Worm (Caenorhabditis elegans) whole organism, L1 larva: ENCODE results near the gene lipl-7.

Experiments used
- C04F5.9 ChIP-seq: sonication (generic microtip); optimal IDR thresholded peaks from 2 replicates; lab custom pipeline; 2016; ENCODE audit warnings: missing genetic modification characterization, missing compliant biosample characterization
- F16B12.6 ChIP-seq: fragments of 150-350 bp; optimal IDR thresholded peaks from 2 replicates; lab custom pipeline; 2014; ENCODE audit warnings: missing biosample characterization, missing genetic modification characterization
- Y116A8C.19 ChIP-seq: sonication (generic microtip); optimal IDR thresholded peaks from 2 replicates; lab custom pipeline; 2016; ENCODE audit warnings: missing compliant biosample characterization, missing genetic modification characterization, borderline replicate concordance
- blmp-1 ChIP-seq: fragments of 150-350 bp; optimal IDR thresholded peaks from 2 replicates; lab custom pipeline; 2014; ENCODE audit warnings: missing biosample characterization, missing genetic modification characterization
- ces-1 ChIP-seq: fragments of 150-350 bp; optimal IDR thresholded peaks from 2 replicates; lab custom pipeline; 2014; ENCODE audit warnings: missing biosample characterization, missing genetic modification reagents, missing genetic modification characterization
- efl-1 ChIP-seq, 4 experiments: fragments of 150-350 bp; optimal IDR thresholded peaks in 3 of 4; peaks in 1 of 4; 1 replicate in 1 of 4; 2 replicates in 3 of 4; lab custom pipeline; 2014; ENCODE audit warnings: missing biosample characterization in 2 of 4, missing genetic modification characterization in 2 of 4, missing genetic modification reagents in 2 of 4
- efl-3 ChIP-seq: fragments of 200-800 bp; sonication (Bioruptor generic); optimal IDR thresholded peaks from 2 replicates; lab custom pipeline; 2018; ENCODE audit warnings: mild to moderate bottlenecking, missing genetic modification characterization, missing compliant biosample characterization
- egl-27 ChIP-seq, 2 experiments: fragments of 150-350 bp in 1 of 2; sonication (generic microtip); optimal IDR thresholded peaks; 3 replicates each; lab custom pipeline; 2017 to 2018; ENCODE audit warnings: missing biosample characterization in 2 of 2, missing genetic modification characterization in 2 of 2, missing genetic modification reagents in 2 of 2
- elt-2 ChIP-seq: sonication (generic microtip); optimal IDR thresholded peaks from 2 replicates; lab custom pipeline; 2016; ENCODE audit warnings: missing genetic modification characterization, mild to moderate bottlenecking, inconsistent platforms, missing compliant biosample characterization, missing genetic modification reagents
- elt-3 ChIP-seq, 6 experiments: fragments of 150-350 bp in 1 of 6; sonication (generic microtip); optimal IDR thresholded peaks; 2 replicates each; lab custom pipeline; 2017 to 2018; ENCODE audit warnings: missing biosample characterization in 6 of 6, missing genetic modification characterization in 6 of 6, inconsistent platforms in 1 of 6
- ets-5 ChIP-seq: fragments of 200-800 bp; sonication (Bioruptor generic); IDR thresholded peaks from 2 replicates; pipeline ENCODE4 v1.3.6; 2022; ENCODE audit warnings: missing genetic modification characterization, missing compliant biosample characterization
- fkh-10 ChIP-seq: sonication (generic microtip); optimal IDR thresholded peaks from 2 replicates; lab custom pipeline; 2017; ENCODE audit warnings: missing biosample characterization, missing genetic modification reagents, missing genetic modification characterization
- fkh-4 ChIP-seq: sonication (generic microtip); optimal IDR thresholded peaks from 2 replicates; lab custom pipeline; 2016; ENCODE audit warnings: missing compliant biosample characterization, missing genetic modification characterization, borderline replicate concordance
- hpl-2 ChIP-seq: fragments of 150-350 bp; optimal IDR thresholded peaks from 2 replicates; lab custom pipeline; 2014; ENCODE audit warnings: missing biosample characterization, missing genetic modification reagents, missing genetic modification characterization
- irx-1 ChIP-seq: sonication (generic microtip); optimal IDR thresholded peaks from 2 replicates; lab custom pipeline; 2016; ENCODE audit warnings: missing genetic modification characterization, missing compliant biosample characterization
- isw-1 ChIP-seq: fragments of 200-800 bp; sonication (Bioruptor generic); IDR thresholded peaks from 2 replicates; pipeline ENCODE4 v1.3.6; 2022; ENCODE audit warnings: missing genetic modification characterization, missing compliant biosample characterization
- jun-1 ChIP-seq: fragments of 150-350 bp; optimal IDR thresholded peaks from 2 replicates; lab custom pipeline; 2014; ENCODE audit warnings: missing biosample characterization, missing genetic modification reagents, missing genetic modification characterization
- lin-14 ChIP-seq: fragments of 200-800 bp; sonication (Bioruptor generic); optimal IDR thresholded peaks from 2 replicates; lab custom pipeline; 2018; ENCODE audit warnings: mild to moderate bottlenecking, missing genetic modification characterization, moderate library complexity, missing compliant biosample characterization
- lin-35 ChIP-seq, 2 experiments: fragments of 150-350 bp; optimal IDR thresholded peaks; 2 replicates each; lab custom pipeline; 2014; ENCODE audit warnings: missing biosample characterization in 2 of 2, missing genetic modification characterization in 2 of 2, missing genetic modification reagents in 2 of 2
- mab-9 ChIP-seq: fragments of 200-800 bp; sonication (Bioruptor generic); IDR thresholded peaks from 2 replicates; pipeline ENCODE4 v1.3.6; 2022; ENCODE audit warnings: missing genetic modification reagents, missing genetic modification characterization, missing compliant biosample characterization
- mdl-1 ChIP-seq, 2 experiments: fragments of 150-350 bp; optimal IDR thresholded peaks; 2 replicates each; lab custom pipeline; 2014 to 2017; ENCODE audit warnings: missing biosample characterization in 2 of 2, missing genetic modification characterization in 2 of 2, inconsistent platforms in 1 of 2
- mef-2 ChIP-seq: fragments of 150-350 bp; optimal IDR thresholded peaks from 2 replicates; lab custom pipeline; 2014; ENCODE audit warnings: missing biosample characterization, missing genetic modification characterization
- nhr-20 ChIP-seq: sonication (generic microtip); optimal IDR thresholded peaks from 2 replicates; lab custom pipeline; 2016; ENCODE audit warnings: mild to moderate bottlenecking, missing genetic modification characterization, missing compliant biosample characterization
- nhr-28 ChIP-seq: fragments of 150-350 bp; optimal IDR thresholded peaks from 2 replicates; lab custom pipeline; 2014; ENCODE audit warnings: missing biosample characterization, missing genetic modification characterization
- nhr-47 ChIP-seq: sonication (generic microtip); optimal IDR thresholded peaks from 2 replicates; lab custom pipeline; 2016; ENCODE audit warnings: mild to moderate bottlenecking, missing genetic modification characterization, moderate library complexity, missing compliant biosample characterization
- nhr-71 ChIP-seq: sonication (generic microtip); optimal IDR thresholded peaks from 2 replicates; lab custom pipeline; 2016; ENCODE audit warnings: mild to moderate bottlenecking, missing genetic modification characterization, moderate library complexity, missing compliant biosample characterization
- nhr-76 ChIP-seq: sonication (generic microtip); optimal IDR thresholded peaks from 2 replicates; lab custom pipeline; 2017; ENCODE audit warnings: missing biosample characterization, missing genetic modification characterization
- nhr-84 ChIP-seq: sonication (generic microtip); optimal IDR thresholded peaks from 2 replicates; lab custom pipeline; 2017; ENCODE audit warnings: missing biosample characterization, missing genetic modification characterization
- nhr-85 ChIP-seq: sonication (generic microtip); peaks from one replicate; lab custom pipeline; 2016; ENCODE audit warnings: missing genetic modification characterization, inconsistent platforms, missing compliant biosample characterization
- nhr-90 ChIP-seq: sonication (generic microtip); optimal IDR thresholded peaks from 2 replicates; lab custom pipeline; 2016; ENCODE audit warnings: mild to moderate bottlenecking, missing genetic modification characterization, missing compliant biosample characterization; ENCODE audit not compliant: poor library complexity
- skn-1 ChIP-seq: fragments of 150-350 bp; optimal IDR thresholded peaks from 2 replicates; lab custom pipeline; 2014; ENCODE audit warnings: missing biosample characterization, missing genetic modification characterization
- snu-23 ChIP-seq: sonication (generic microtip); optimal IDR thresholded peaks from 2 replicates; lab custom pipeline; 2016; ENCODE audit warnings: missing genetic modification characterization, missing compliant biosample characterization
- sptf-1 ChIP-seq: fragments of 150-350 bp; optimal IDR thresholded peaks from 2 replicates; lab custom pipeline; 2014; ENCODE audit warnings: missing biosample characterization, missing genetic modification characterization
- sup-37 ChIP-seq: fragments of 200-800 bp; sonication (Bioruptor generic); optimal IDR thresholded peaks from 2 replicates; lab custom pipeline; 2018; ENCODE audit warnings: mild to moderate bottlenecking, missing genetic modification characterization, missing compliant biosample characterization
- tbx-2 ChIP-seq: sonication (generic microtip); optimal IDR thresholded peaks from 2 replicates; lab custom pipeline; 2016; ENCODE audit warnings: missing genetic modification characterization, missing compliant biosample characterization
- tlp-1 ChIP-seq: fragments of 150-350 bp; optimal IDR thresholded peaks from 2 replicates; lab custom pipeline; 2014; ENCODE audit warnings: missing biosample characterization, missing genetic modification characterization
- unc-30 ChIP-seq: sonication (generic microtip); optimal IDR thresholded peaks from 2 replicates; lab custom pipeline; 2017; ENCODE audit warnings: missing biosample characterization, missing genetic modification characterization
- zip-4 ChIP-seq: fragments of 200-800 bp; sonication (Bioruptor generic); optimal IDR thresholded peaks from 2 replicates; lab custom pipeline; 2018; ENCODE audit warnings: mild to moderate bottlenecking, missing genetic modification characterization, moderate library complexity, missing compliant biosample characterization

The lipl-7 gene

DNA sequence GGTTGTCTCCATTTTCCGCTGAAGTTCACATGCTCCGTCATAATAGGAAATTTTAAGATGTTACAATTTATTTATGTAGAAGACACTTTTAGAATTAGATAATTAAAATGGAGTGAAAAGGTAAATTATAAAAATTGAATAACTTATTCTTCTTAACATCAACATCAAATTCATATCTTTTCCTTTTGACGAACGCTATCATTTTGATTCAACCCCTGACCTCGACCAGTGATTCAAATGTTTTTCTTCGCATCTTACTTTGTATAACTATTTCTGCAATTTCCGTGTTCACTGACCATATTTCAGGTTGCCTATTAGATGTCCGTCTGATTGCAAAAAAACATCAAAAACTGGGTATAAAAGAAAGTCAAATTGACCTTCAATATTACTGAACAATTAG, 35.3 kb upstream of the lipl-7 start, which contains the start of gene Y43C5A.7:
Gene Y43C5A.7 (plus strand): TSS at position 301 of the 400 bp plus-strand sequence.
- TF ChIP-seq F16B12.6 (tag; lab: Kevin White, UChicago) (no peak), zip-4 (GFP tag; lab: Kevin White, UChicago) (no peak)

- TF ChIP-seq nhr-76 (tag; lab: Kevin White, UChicago) = no peak
- peak; percentile 75 for TF ChIP-seq nhr-85 (tag; lab: Kevin White, UChicago)
- no peak for TF ChIP-seq irx-1
- peak; percentile 37 for TF ChIP-seq nhr-71 (tag; lab: Kevin White, UChicago)
These were observed 33.4 kb upstream of the lipl-7 start for ce11 chrIV:10275050-10275449.

ce11 chrIV:10273781-10274313, 32.2 kb upstream of the lipl-7 start, which contains the start of gene Y43C5A.3:
Gene Y43C5A.3 (plus strand): TSS chrIV:10274036.
- TF ChIP-seq efl-1 (optimal IDR thresholded peaks at IDR 0.05; lab: Kevin White, UChicago) (no peak), efl-1 (GFP tag; optimal IDR thresholded peaks at IDR 0.05 in 1 of 2; lab: Kevin White, UChicago) (peak in 1 of 2 experiments; percentile 82), nhr-71 (tag; lab: Kevin White, UChicago) (peak; percentile 53), fkh-10 (GFP tag; lab: Kevin White, UChicago) (no peak), C04F5.9 (no peak), nhr-85 (tag; lab: Kevin White, UChicago) (peak; percentile 70), nhr-84 (tag; lab: Kevin White, UChicago) (no peak), sup-37 (GFP tag; lab: Kevin White, UChicago) (no peak), Y116A8C.19 (tag; lab: Kevin White, UChicago) (no peak), nhr-47 (tag; lab: Kevin White, UChicago) (peak; percentile 18), jun-1 (no peak), tlp-1 (tag; lab: Kevin White, UChicago) (no peak), tbx-2 (tag; lab: Kevin White, UChicago) (peak; percentile 11), efl-3 (GFP tag; lab: Kevin White, UChicago) (no peak), egl-27 (tag; optimal IDR thresholded peaks at IDR 0.05; lab: Kevin White, UChicago) (no peak), blmp-1 (tag; lab: Kevin White, UChicago) (peak; percentile 69), lin-35 (GFP tag; optimal IDR thresholded peaks at IDR 0.05; lab: Kevin White, UChicago) (peak in 1 of 2 experiments; percentile 28), mdl-1 (tag; optimal IDR thresholded peaks at IDR 0.05; lab: Kevin White, UChicago) (peak in 1 of 2 experiments; percentile 4), hpl-2 (GFP tag; lab: Kevin White, UChicago) (no peak), lin-14 (GFP tag; lab: Kevin White, UChicago) (peak; percentile 56), nhr-20 (tag; lab: Kevin White, UChicago) (peak; percentile 57), elt-3 (tag; optimal IDR thresholded peaks at IDR 0.05; lab: Kevin White, UChicago) (peak in 1 of 6 experiments; percentile 67), skn-1 (no peak), snu-23 (GFP tag; lab: Kevin White, UChicago) (peak; percentile 45)

DNA sequence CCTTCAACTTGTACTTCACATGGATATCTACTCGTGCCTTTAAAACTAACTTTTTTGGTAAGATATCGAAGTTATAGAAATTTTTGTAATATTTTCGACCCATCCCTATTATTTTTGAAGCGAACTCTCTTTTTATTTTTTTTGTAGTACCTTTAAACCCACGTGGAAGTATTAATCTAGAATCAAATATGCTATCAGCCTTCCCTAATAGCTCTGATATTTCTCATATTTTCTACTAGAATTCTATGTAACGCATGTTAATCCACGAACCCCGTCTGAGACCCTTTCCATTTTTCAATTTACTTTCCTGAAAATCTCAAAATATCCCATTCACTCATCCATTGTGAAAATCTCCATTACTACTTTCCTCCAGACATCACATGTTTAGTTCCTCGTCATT, 31.7 kb upstream of the lipl-7 start:
- no peak for TF ChIP-seq isw-1 (GFP tag; lab: Robert Waterston, UW)
- TF ChIP-seq nhr-28 = no peak
- TF ChIP-seq fkh-4 = no peak
- TF ChIP-seq ets-5 (GFP tag; lab: Robert Waterston, UW) = no peak
- no peak for TF ChIP-seq sptf-1 (tag; lab: Kevin White, UChicago)
- TF ChIP-seq elt-2 = no peak
- TF ChIP-seq unc-30 (tag; lab: Kevin White, UChicago) = no peak
- no peak for TF ChIP-seq fkh-10 (GFP tag; lab: Kevin White, UChicago)
- no peak for TF ChIP-seq ces-1 (GFP tag; lab: Kevin White, UChicago)
- TF ChIP-seq mab-9 (GFP tag; lab: Robert Waterston, UW) = no peak
- TF ChIP-seq nhr-90 = no peak
- no peak for TF ChIP-seq mef-2 (tag; lab: Kevin White, UChicago)
- TF ChIP-seq elt-3 (tag; optimal IDR thresholded peaks at IDR 0.05; lab: Kevin White, UChicago) = no peak
